Fruit fly (Drosophila melanogaster) whole organism, adult: ENCODE results near the gene CG9328.

ENCODE experiments used
- CG11617 ChIP-seq: fragments of 200-800 bp; sonication (Bioruptor generic); optimal IDR thresholded peaks from 2 replicates; lab custom pipeline; 2017; ENCODE audit warnings: mild to moderate bottlenecking, missing biosample characterization, missing genetic modification reagents, missing genetic modification characterization
- CG14711 ChIP-seq: fragments of 200-800 bp; sonication (Bioruptor generic); optimal IDR thresholded peaks from 2 replicates; lab custom pipeline; 2018; ENCODE audit warnings: missing biosample characterization, mild to moderate bottlenecking, missing genetic modification characterization, moderate library complexity
- CG1620 ChIP-seq: fragments of 200-800 bp; sonication (Bioruptor generic); optimal IDR thresholded peaks from 2 replicates; lab custom pipeline; 2016; ENCODE audit warnings: missing biosample characterization, missing genetic modification characterization
- Clk ChIP-seq: fragments of 200-800 bp; sonication (Bioruptor generic); optimal IDR thresholded peaks from 2 replicates; lab custom pipeline; 2017; ENCODE audit warnings: missing biosample characterization, missing genetic modification characterization
- Hr96 ChIP-seq: fragments of 200-800 bp; sonication (Bioruptor generic); optimal IDR thresholded peaks from 2 replicates; lab custom pipeline; 2016; ENCODE audit warnings: missing biosample characterization, missing genetic modification characterization
- bab1 ChIP-seq: fragments of 200-800 bp; sonication (Bioruptor generic); optimal IDR thresholded peaks from 3 replicates; lab custom pipeline; 2019; ENCODE audit warnings: missing biosample characterization, mild to moderate bottlenecking, missing genetic modification characterization, moderate library complexity

DNA sequence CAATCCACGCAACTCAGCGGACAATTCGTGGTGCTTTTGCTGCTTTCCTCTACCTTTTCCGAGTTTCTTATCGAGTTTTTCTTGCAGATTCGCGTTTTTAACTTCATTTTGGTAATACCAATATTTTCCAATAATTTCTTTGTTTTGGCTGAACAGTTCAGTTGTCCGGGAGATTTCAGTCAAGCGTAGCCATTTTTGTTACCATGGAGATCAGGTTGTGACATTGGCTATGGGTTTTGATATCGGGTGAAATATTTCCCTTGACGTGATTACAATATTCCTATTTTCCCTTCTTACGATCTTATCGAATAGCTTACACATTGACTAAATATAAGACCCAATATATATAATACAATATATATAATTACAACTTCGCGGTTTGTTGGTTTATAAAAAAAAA is 38.0 kb downstream of the CG9328 start, which contains the start of gene Oseg5:
- TF ChIP-seq bab1 (GFP tag; lab: Kevin White, UChicago) (no peak), Clk (GFP tag; lab: Kevin White, UChicago) (no peak), CG1620 (GFP tag; lab: Kevin White, UChicago) (no peak), CG14711 (tag; lab: Kevin White, UChicago) (no peak), CG11617 (no peak), Hr96 (GFP tag; lab: Kevin White, UChicago) (no peak)
